Fruit fly (Drosophila melanogaster): Measurements from ENCODE around the gene Pdfr.

DNA sequence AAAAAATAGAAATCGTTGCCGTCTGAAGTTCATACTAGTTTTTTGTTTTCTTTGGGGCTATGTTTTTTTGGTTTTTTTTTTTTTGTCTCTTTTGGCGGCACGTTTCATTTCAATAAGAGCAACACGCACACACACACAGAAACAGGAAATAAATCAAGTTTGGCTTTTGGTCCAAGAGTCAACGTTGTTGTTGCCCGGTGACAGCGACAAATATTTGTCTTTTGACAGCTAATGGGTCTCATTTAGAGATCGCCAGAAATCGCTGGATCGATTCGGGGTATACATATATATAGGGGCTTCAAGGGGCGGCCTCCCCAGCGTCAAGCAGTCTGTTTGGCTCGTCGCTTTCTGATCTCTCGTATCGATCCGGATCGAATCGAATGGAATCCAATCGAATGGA, 14.6 kb upstream of the Pdfr start:
- no peak for TF ChIP-seq Sin3A (optimal IDR thresholded peaks at IDR 0.05)
- TF ChIP-seq psq (optimal IDR thresholded peaks at IDR 0.05): no peak
